Fruit fly (Drosophila melanogaster) S2 (cell line): ENCODE results near the gene Nopp140.

Source experiments
- CG8478 ChIP-seq: fragments of >200 bp; optimal IDR thresholded peaks from 2 replicates; lab custom pipeline; 2018
- CTCF ChIP-seq, 2 experiments: fragments of >200 bp; optimal IDR thresholded peaks; 2 replicates each; lab custom pipeline; 2018

DNA sequence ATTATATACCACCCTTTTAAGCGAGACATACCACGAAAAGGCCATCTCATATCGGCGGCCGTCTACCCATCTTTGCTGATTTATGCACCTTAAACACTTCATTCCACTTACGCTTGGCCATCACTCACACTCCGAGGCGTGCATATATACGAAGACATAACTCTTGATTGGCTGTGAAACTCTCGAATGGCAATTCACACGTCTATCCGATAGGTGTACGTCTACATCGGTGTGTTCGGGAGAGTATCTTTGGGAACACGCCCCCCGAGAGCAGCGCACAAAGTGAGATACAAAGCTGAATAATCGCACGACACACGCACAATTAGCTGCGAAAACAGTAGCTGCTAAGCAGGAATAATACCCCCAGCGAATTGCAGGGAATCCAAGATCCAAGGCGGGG, 13.9 kb upstream of the Nopp140 start:
- TF ChIP-seq CTCF (optimal IDR thresholded peaks at IDR 0.05; lab: Kevin White, UChicago): no peak
- no peak for TF ChIP-seq CG8478 (lab: Kevin White, UChicago)
